Fruit fly (Drosophila melanogaster) whole organism, wandering third instar larva: ENCODE measurements around the gene DCX-EMAP.

Experiments used
- CrebA ChIP-seq: fragments of 200-800 bp; sonication (Bioruptor generic); optimal IDR thresholded peaks from 2 replicates; lab custom pipeline; 2016; ENCODE audit warnings: missing biosample characterization, mild to moderate bottlenecking, missing genetic modification characterization, borderline replicate concordance
- Myc ChIP-seq: fragments of >200 bp; optimal IDR thresholded peaks from 2 replicates; lab custom pipeline; 2017
- brk ChIP-seq: fragments of 200-800 bp; sonication (Bioruptor generic); optimal IDR thresholded peaks from 2 replicates; lab custom pipeline; 2016; ENCODE audit warnings: missing biosample characterization, mild to moderate bottlenecking, missing genetic modification characterization
- dl ChIP-seq, 2 experiments: fragments of 175-275, 200-275 bp in 1 of 2; fragments of 200-275 bp in 1 of 2; sonication (Bioruptor generic); optimal IDR thresholded peaks; lab custom pipeline; 2018; ENCODE audit warnings: mild to moderate bottlenecking in 2 of 2, missing biosample characterization in 2 of 2, missing genetic modification characterization in 2 of 2, moderate library complexity in 2 of 2; ENCODE audit not compliant: partially characterized antibody in 2 of 2, insufficient read depth in 1 of 2
- ey ChIP-seq: fragments of 200-800 bp; sonication (Bioruptor generic); optimal IDR thresholded peaks from 2 replicates; lab custom pipeline; 2016; ENCODE audit warnings: missing biosample characterization, missing genetic modification characterization
- fru ChIP-seq: fragments of 200-800 bp; sonication (Bioruptor generic); optimal IDR thresholded peaks from 3 replicates; lab custom pipeline; 2016; ENCODE audit warnings: missing biosample characterization, mild to moderate bottlenecking, missing genetic modification characterization
- h ChIP-seq: fragments of 200-800 bp; sonication (Bioruptor generic); optimal IDR thresholded peaks from 3 replicates; lab custom pipeline; 2016; ENCODE audit warnings: missing biosample characterization, mild to moderate bottlenecking, missing genetic modification characterization
- lola ChIP-seq: fragments of >200 bp; optimal IDR thresholded peaks from 2 replicates; lab custom pipeline; 2017; ENCODE audit warnings: missing biosample characterization, missing genetic modification characterization
- pan ChIP-seq: fragments of >200 bp; optimal IDR thresholded peaks from 2 replicates; lab custom pipeline; 2017
- psq ChIP-seq: fragments of 200-800 bp; sonication (Bioruptor generic); optimal IDR thresholded peaks from 3 replicates; lab custom pipeline; 2017; ENCODE audit warnings: missing biosample characterization, mild to moderate bottlenecking, missing genetic modification characterization, moderate library complexity
- rgr ChIP-seq: fragments of 200-800 bp; sonication (Bioruptor generic); optimal IDR thresholded peaks from 3 replicates; lab custom pipeline; 2016; ENCODE audit warnings: missing biosample characterization, mild to moderate bottlenecking, missing genetic modification characterization
- usp ChIP-seq: fragments of >200 bp; optimal IDR thresholded peaks from 2 replicates; lab custom pipeline; 2017; ENCODE audit warnings: missing biosample characterization, missing genetic modification characterization

DNA sequence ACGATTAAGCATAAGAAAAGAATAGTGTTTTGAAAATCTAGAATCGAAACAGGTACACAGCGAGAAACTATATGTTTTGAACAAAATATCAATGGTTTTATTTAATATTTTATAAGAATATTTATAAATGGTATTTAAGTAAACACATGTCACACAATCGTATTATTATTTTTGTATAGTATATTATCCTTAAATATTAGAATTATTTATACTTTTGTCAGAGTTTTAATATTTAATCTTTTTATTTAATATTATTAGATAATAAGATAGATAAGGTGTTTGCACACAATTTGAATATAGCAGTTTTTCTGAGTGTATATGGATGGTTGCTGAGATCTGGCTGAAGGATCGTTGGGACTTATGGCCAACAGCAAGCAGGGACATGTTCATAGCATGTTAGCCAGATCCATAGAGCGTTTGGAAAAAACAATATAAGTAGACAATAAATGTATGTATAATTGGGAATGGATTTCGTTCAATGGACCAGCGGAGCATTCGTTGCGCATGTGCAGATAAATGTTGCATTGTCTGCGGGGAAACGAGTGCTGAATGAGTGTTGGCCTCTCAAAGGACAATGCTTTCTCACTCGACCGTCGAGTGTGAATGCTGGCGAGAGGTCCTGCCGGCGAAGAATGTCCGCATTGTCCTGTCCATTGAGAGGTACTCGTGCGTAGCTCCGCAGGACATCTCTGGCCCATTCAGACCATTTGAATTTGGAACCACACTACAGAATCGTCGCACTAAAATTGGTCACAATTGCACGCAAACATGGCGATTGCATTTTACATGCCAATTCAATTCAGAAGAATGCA, 49.5 kb downstream of the DCX-EMAP start:
- no peak for TF ChIP-seq fru (GFP tag; lab: Kevin White, UChicago)
- TF ChIP-seq Myc (lab: Kevin White, UChicago) = no peak
- no peak for TF ChIP-seq ey (GFP tag; lab: Kevin White, UChicago)
- no peak for TF ChIP-seq lola (GFP tag; lab: Kevin White, UChicago)
- TF ChIP-seq dl (GFP tag; optimal IDR thresholded peaks at IDR 0.05; lab: Kevin White, UChicago; ENCODE audit: insufficient read depth in 1 of 2, partially characterized antibody in 2 of 2) = no peak
- no peak for TF ChIP-seq h (GFP tag; lab: Kevin White, UChicago)
- no peak for TF ChIP-seq CrebA
- no peak for TF ChIP-seq pan
- TF ChIP-seq brk (GFP tag; lab: Kevin White, UChicago) = no peak
- TF ChIP-seq usp (GFP tag; lab: Kevin White, UChicago) = no peak
- TF ChIP-seq psq (GFP tag; lab: Kevin White, UChicago) = no peak
- no peak for TF ChIP-seq rgr
